Worm (Caenorhabditis elegans) whole organism, L1 larva: ENCODE data around the gene egl-4.

Experiments used
- irx-1 ChIP-seq: sonication (generic microtip); optimal IDR thresholded peaks from 2 replicates; lab custom pipeline; 2016; ENCODE audit warnings: missing genetic modification characterization, missing compliant biosample characterization
- nhr-237 ChIP-seq: fragments of 150-350 bp; optimal IDR thresholded peaks from 2 replicates; lab custom pipeline; 2014; ENCODE audit warnings: missing biosample characterization, missing genetic modification characterization
- pqm-1 ChIP-seq: sonication (generic microtip); optimal IDR thresholded peaks from 3 replicates; lab custom pipeline; 2017; ENCODE audit warnings: missing biosample characterization, missing genetic modification characterization
- swsn-7 ChIP-seq: sonication (generic microtip); optimal IDR thresholded peaks from 2 replicates; lab custom pipeline; 2016; ENCODE audit warnings: missing genetic modification characterization, missing compliant biosample characterization
- unc-130 ChIP-seq: fragments of 150-350 bp; optimal IDR thresholded peaks from 2 replicates; lab custom pipeline; 2017; ENCODE audit warnings: missing biosample characterization, missing genetic modification characterization, inconsistent platforms

- TF ChIP-seq nhr-237 (tag; lab: Kevin White, UChicago) (no peak), unc-130 (no peak), irx-1 (tag; lab: Kevin White, UChicago) (no peak), pqm-1 (tag; lab: Kevin White, UChicago) (no peak), swsn-7 (no peak)
These were observed 32.9 kb upstream of the egl-4 start, which contains the start of gene snn-1 for ce11 chrIV:1814764-1815518.
